Worm (Caenorhabditis elegans): ENCODE results near the gene fbxa-115.
A peak's percentile ranks its signal among the peaks of the same experiment; 100 is the strongest.

fbxa-115 gene

DNA sequence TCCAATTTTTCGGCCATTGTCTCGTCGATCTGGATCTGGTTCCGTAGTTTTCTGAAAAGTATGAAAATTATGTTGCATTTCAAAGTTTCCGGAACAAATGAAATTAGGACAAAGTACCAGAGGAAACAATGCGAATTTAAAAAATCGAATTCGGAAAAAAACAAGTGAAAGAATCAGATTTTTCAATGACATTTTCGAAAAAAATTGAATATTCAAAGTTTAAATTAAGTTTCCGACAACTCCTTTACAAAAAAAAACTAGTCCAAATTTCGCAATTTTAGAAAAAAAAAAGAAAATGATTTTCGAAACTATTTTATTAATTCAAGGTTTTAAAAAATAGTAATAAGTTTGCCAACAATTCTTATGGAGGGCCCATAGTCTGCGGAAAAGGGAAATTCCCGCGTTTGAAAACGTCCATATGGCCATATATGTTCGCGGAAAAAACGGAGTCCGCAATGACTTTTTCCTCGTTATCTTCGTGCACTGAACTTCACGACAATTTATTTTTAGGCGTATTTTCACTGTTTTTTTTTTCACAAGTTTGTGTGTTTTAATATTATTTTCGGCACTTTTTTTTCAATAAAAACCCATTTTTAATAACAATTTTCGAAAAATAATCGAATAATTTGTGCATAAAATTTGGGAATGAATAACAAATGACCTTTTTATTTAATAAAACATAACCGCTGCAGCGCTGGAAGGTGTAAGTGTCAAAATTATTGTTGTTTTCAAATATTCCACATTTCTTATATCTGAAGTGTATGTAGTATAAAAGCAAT, at the start of gene fbxa-115, which contains the start of gene Y113G7B.27:
TSS of gene fbxa-115 (minus strand) at position 51 of the 779 bp plus-strand sequence.
TSS of gene Y113G7B.27 (plus strand) at position 729 of the 779 bp plus-strand sequence.
- no peak for TF ChIP-seq nhr-28 (tag; optimal IDR thresholded peaks at IDR 0.05)
- no peak for TF ChIP-seq unc-120 (tag; optimal IDR thresholded peaks at IDR 0.05; ENCODE audit: poor library complexity, severe bottlenecking)
- TF ChIP-seq mab-5 (tag; optimal IDR thresholded peaks at IDR 0.05), result no peak
- TF ChIP-seq nhr-12 (tag; optimal IDR thresholded peaks at IDR 0.05), result no peak
- no peak for TF ChIP-seq sem-2 (GFP tag; optimal IDR thresholded peaks at IDR 0.05)
- TF ChIP-seq nhr-76 (tag; optimal IDR thresholded peaks at IDR 0.05), result no peak
- TF ChIP-seq bed-3 (GFP tag; optimal IDR thresholded peaks at IDR 0.05), result no peak
- TF ChIP-seq ztf-11 (tag; optimal IDR thresholded peaks at IDR 0.05), result no peak
- TF ChIP-seq elt-3 (tag; optimal IDR thresholded peaks at IDR 0.05), result no peak
- TF ChIP-seq lin-13 (tag; optimal IDR thresholded peaks at IDR 0.05), result no peak
- no peak for TF ChIP-seq pha-4 (tag; optimal IDR thresholded peaks at IDR 0.05)
- no peak for TF ChIP-seq nhr-2 (tag; optimal IDR thresholded peaks at IDR 0.05)
- no peak for TF ChIP-seq ceh-43 (GFP tag; optimal IDR thresholded peaks at IDR 0.05)
- no peak for TF ChIP-seq unc-39 (tag; optimal IDR thresholded peaks at IDR 0.05)
- no peak for TF ChIP-seq hlh-1 (tag; optimal IDR thresholded peaks at IDR 0.05)
- no peak for TF ChIP-seq ceh-39 (tag; optimal IDR thresholded peaks at IDR 0.05)
- no peak for TF ChIP-seq flh-1 (GFP tag; optimal IDR thresholded peaks at IDR 0.05)
- no peak for TF ChIP-seq zip-8 (tag; optimal IDR thresholded peaks at IDR 0.05)

DNA sequence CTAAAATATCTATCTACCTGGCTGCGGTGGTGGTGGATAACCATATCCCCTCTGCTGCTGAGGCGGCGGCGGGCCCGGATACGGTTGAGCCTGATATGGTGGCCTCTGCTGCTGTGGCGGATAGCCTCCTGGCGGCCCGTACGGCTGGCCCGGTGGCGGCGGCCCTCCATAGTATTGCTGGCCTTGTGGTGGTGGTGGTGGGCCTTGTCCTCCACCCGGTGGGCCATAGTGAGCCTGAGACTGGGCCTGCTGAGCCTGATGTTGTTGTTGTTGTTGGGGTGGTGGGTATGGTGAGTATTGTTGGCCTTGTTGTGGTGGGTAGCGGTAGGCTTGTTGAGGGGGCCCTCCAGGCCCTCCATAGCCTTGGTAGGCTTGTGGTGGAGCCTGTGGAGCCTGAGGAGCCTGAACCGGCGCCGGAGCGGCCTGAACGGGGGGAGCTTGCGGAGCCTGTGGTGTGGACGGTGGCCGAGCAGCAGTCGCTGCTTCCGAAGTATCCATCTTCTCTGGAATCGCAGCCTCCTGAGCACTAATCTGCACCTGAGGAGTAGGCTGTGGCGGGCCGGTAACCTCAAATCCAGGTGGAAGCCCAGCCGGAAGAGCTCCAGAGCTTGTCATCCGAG, 49.4 kb upstream of the fbxa-115 start:
- TF ChIP-seq ceh-39 (tag; optimal IDR thresholded peaks at IDR 0.05) (no peak), drap-1 (GFP tag; optimal IDR thresholded peaks at IDR 0.05) (peak; percentile 2), cnd-1 (tag; optimal IDR thresholded peaks at IDR 0.05) (peak; percentile 31), mab-5 (tag; optimal IDR thresholded peaks at IDR 0.05) (no peak), sptf-1 (tag; optimal IDR thresholded peaks at IDR 0.05) (peak; percentile 31), ces-1 (GFP tag; optimal IDR thresholded peaks at IDR 0.05) (no peak), flh-1 (GFP tag; optimal IDR thresholded peaks at IDR 0.05) (peak; percentile 12), blmp-1 (tag; optimal IDR thresholded peaks at IDR 0.05) (no peak), lsy-2 (tag; optimal IDR thresholded peaks at IDR 0.05) (no peak), lin-13 (tag; optimal IDR thresholded peaks at IDR 0.05) (no peak), hlh-1 (tag; optimal IDR thresholded peaks at IDR 0.05) (no peak), ceh-83 (GFP tag; optimal IDR thresholded peaks at IDR 0.05) (peak; percentile 40)

DNA sequence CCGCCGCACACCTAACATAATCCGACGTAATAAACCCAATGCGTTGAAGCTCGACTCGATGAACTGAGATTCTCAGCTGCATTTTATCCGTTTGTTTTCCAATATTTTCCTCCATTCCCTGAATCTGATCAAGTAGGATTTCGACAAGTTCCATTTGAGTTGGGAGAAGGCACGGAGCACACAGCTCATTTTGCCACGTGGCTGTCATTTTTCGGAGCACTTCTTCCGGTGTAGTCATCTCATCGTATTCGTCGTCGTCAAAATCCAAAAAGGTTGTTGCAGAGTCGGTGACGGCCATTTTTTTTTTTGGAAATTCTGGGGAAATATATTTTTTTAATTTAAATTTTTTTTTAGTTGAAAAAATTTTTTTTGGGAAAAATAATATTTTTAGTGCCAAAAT, 45.5 kb upstream of the fbxa-115 start, which contains the start of gene sld-5:
TSS of gene sld-5 (minus strand) at position 317 of the 400 bp plus-strand sequence.
- TF ChIP-seq unc-62 (GFP tag; optimal IDR thresholded peaks at IDR 0.05) (no peak), ceh-39 (tag; optimal IDR thresholded peaks at IDR 0.05) (no peak), nhr-12 (tag; optimal IDR thresholded peaks at IDR 0.05) (no peak), lin-13 (tag; optimal IDR thresholded peaks at IDR 0.05) (no peak), ham-2 (GFP tag; optimal IDR thresholded peaks at IDR 0.05) (no peak), ztf-11 (tag; optimal IDR thresholded peaks at IDR 0.05) (no peak), unc-120 (tag; optimal IDR thresholded peaks at IDR 0.05; ENCODE audit: poor library complexity, severe bottlenecking) (no peak), mab-5 (tag; optimal IDR thresholded peaks at IDR 0.05) (no peak), sptf-1 (tag; optimal IDR thresholded peaks at IDR 0.05) (no peak), lin-32 (GFP tag; optimal IDR thresholded peaks at IDR 0.05) (no peak), bed-3 (GFP tag; optimal IDR thresholded peaks at IDR 0.05) (no peak), nhr-237 (tag; optimal IDR thresholded peaks at IDR 0.05) (no peak), zip-8 (tag; optimal IDR thresholded peaks at IDR 0.05) (no peak), nhr-76 (tag; optimal IDR thresholded peaks at IDR 0.05) (no peak)

DNA sequence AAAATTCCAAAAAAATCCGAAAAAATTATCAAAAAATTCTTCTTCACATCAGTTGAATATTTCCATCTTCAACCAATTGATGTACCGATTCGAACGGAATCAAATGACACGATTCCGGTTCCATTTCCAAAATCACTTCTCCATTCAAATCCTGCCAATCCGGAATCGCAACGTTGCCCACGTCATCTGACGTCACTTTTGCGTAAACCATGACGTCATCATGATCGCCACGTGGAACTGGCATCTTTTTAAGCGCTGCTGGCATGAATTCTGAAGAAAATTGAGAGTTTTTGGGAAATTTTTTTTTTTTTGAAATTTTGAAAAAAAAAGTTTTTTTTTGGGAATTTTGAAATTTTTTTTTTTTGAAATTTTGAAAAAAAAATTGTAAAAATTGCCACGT, 43.3 kb upstream of the fbxa-115 start:
- no peak for TF ChIP-seq snpc-4 (tag; optimal IDR thresholded peaks at IDR 0.05)
- TF ChIP-seq zip-8 (tag; optimal IDR thresholded peaks at IDR 0.05), result peak; percentile 95
- TF ChIP-seq hlh-1 (tag; optimal IDR thresholded peaks at IDR 0.05), result no peak

DNA sequence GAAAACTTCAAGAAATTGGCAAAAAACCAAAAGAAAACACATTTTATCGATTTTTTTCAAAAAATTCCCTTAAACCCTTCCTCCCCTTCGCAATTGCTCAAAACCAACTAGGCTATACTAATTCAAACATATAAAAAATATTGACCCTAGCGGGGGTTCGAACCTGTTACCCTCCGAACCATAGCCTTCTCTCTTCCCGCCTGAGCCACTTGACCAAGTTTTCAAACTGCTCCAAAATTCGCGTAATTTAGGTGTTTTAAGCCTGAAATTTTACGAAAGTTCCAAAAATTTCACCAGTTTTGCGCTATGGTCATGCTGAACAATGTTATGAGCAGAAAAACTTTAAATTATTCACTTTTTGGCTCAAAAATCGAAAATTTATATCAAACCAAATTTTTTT, 42.5 kb upstream of the fbxa-115 start:
- TF ChIP-seq ceh-43 (GFP tag; optimal IDR thresholded peaks at IDR 0.05) (no peak), M03D4.4 (tag; optimal IDR thresholded peaks at IDR 0.05) (peak; percentile 30)

Data from whole organism, mixed stage, embryonic.